Fruit fly (Drosophila melanogaster) whole organism, embryonic: ENCODE results near the gene Coq5.
A peak's percentile ranks its signal among the peaks of the same experiment; 100 is the strongest.

Experiments
- Ada2b ChIP-seq: fragments of 200-800 bp; sonication (Bioruptor generic); IDR thresholded peaks from 2 replicates; pipeline ENCODE4 v1.3.6; 2022; ENCODE audit warnings: missing biosample characterization, missing genetic modification characterization
- CG10431 ChIP-seq: fragments of 200-800 bp; sonication (Bioruptor generic); optimal IDR thresholded peaks from 3 replicates; lab custom pipeline; 2018; ENCODE audit warnings: missing biosample characterization, mild to moderate bottlenecking, missing genetic modification characterization
- CG12391 ChIP-seq: fragments of 200-800 bp; sonication (Bioruptor generic); optimal IDR thresholded peaks from 3 replicates; lab custom pipeline; 2018; ENCODE audit warnings: missing biosample characterization, mild to moderate bottlenecking, missing genetic modification characterization, moderate library complexity
- CG12769 ChIP-seq: fragments of 200-800 bp; sonication (Bioruptor generic); optimal IDR thresholded peaks from 2 replicates; lab custom pipeline; 2019; ENCODE audit warnings: missing biosample characterization, mild to moderate bottlenecking, missing genetic modification characterization, moderate library complexity
- CG13624 ChIP-seq: fragments of 200-800 bp; sonication (Bioruptor generic); optimal IDR thresholded peaks from 2 replicates; lab custom pipeline; 2016; ENCODE audit warnings: missing biosample characterization, missing genetic modification characterization
- CG15601 ChIP-seq: fragments of 200-800 bp; sonication (Bioruptor generic); optimal IDR thresholded peaks from 3 replicates; lab custom pipeline; 2019; ENCODE audit warnings: missing biosample characterization, mild to moderate bottlenecking, missing genetic modification characterization, moderate library complexity
- CG17186 ChIP-seq: fragments of 200-800 bp; sonication (Bioruptor generic); optimal IDR thresholded peaks from 3 replicates; lab custom pipeline; 2017; ENCODE audit warnings: missing biosample characterization, missing genetic modification reagents, missing genetic modification characterization
- CG17328 ChIP-seq: fragments of 200-800 bp; sonication (Bioruptor generic); IDR thresholded peaks from 2 replicates; pipeline ENCODE4 v1.3.6; 2022; ENCODE audit warnings: missing biosample characterization, missing genetic modification characterization
- CG17385 ChIP-seq: fragments of 200-800 bp; sonication (Bioruptor generic); optimal IDR thresholded peaks from 3 replicates; lab custom pipeline; 2018; ENCODE audit warnings: missing biosample characterization, mild to moderate bottlenecking, missing genetic modification characterization
- CG30431 ChIP-seq: fragments of 200-800 bp; sonication (Bioruptor generic); optimal IDR thresholded peaks from 2 replicates; lab custom pipeline; 2017; ENCODE audit warnings: missing biosample characterization, missing genetic modification characterization
- CG3163 ChIP-seq: fragments of 200-800 bp; sonication (Bioruptor generic); optimal IDR thresholded peaks from 3 replicates; lab custom pipeline; 2016; ENCODE audit warnings: missing biosample characterization, missing genetic modification characterization
- CG3281 ChIP-seq: fragments of 200-800 bp; sonication (Bioruptor generic); optimal IDR thresholded peaks from 3 replicates; lab custom pipeline; 2017; ENCODE audit warnings: missing biosample characterization, mild to moderate bottlenecking, missing genetic modification characterization
- CG33557 ChIP-seq: fragments of 200-800 bp; sonication (Bioruptor generic); optimal IDR thresholded peaks from 2 replicates; lab custom pipeline; 2019; ENCODE audit warnings: missing biosample characterization, mild to moderate bottlenecking, missing genetic modification characterization, moderate library complexity
- CG42726 ChIP-seq: fragments of 200-800 bp; sonication (Bioruptor generic); IDR thresholded peaks from 2 replicates; pipeline ENCODE4 v1.3.6; 2022; ENCODE audit warnings: missing biosample characterization, missing genetic modification characterization; ENCODE audit not compliant: partially characterized antibody
- CG4282 ChIP-seq: fragments of 200-800 bp; sonication (Bioruptor generic); optimal IDR thresholded peaks from 2 replicates; lab custom pipeline; 2016; ENCODE audit warnings: missing biosample characterization, missing genetic modification characterization
- CG5953 ChIP-seq: fragments of 200-800 bp; sonication (Bioruptor generic); IDR thresholded peaks from 2 replicates; pipeline ENCODE4 v1.3.6; 2022; ENCODE audit warnings: missing biosample characterization, missing genetic modification characterization
- CG6791 ChIP-seq: fragments of 200-800 bp; sonication (Bioruptor generic); IDR thresholded peaks from 3 replicates; pipeline ENCODE4 v1.3.6; 2022; ENCODE audit warnings: missing biosample characterization, missing genetic modification characterization; ENCODE audit not compliant: partially characterized antibody
- CG7745 ChIP-seq: fragments of 200-800 bp; sonication (Bioruptor generic); optimal IDR thresholded peaks from 2 replicates; lab custom pipeline; 2018; ENCODE audit warnings: missing biosample characterization, mild to moderate bottlenecking, missing genetic modification characterization, moderate library complexity
- CG8089 ChIP-seq: fragments of 200-800 bp; sonication (Bioruptor generic); optimal IDR thresholded peaks from 3 replicates; lab custom pipeline; 2016; ENCODE audit warnings: missing biosample characterization, missing genetic modification characterization
- Chrac-16 ChIP-seq: fragments of 200-800 bp; sonication (Bioruptor generic); optimal IDR thresholded peaks from 3 replicates; lab custom pipeline; 2016; ENCODE audit warnings: missing biosample characterization, missing genetic modification characterization
- CkIIα-i1 ChIP-seq: fragments of 200-800 bp; sonication (Bioruptor generic); IDR thresholded peaks from 2 replicates; pipeline ENCODE4 v1.3.6; 2022; ENCODE audit warnings: missing biosample characterization, missing genetic modification characterization
- CrebB ChIP-seq: fragments of 200-800 bp; sonication (Bioruptor generic); optimal IDR thresholded peaks from 3 replicates; lab custom pipeline; 2018; ENCODE audit warnings: missing biosample characterization, mild to moderate bottlenecking, missing genetic modification characterization
- ERR ChIP-seq: fragments of 200-800 bp; sonication (Bioruptor generic); optimal IDR thresholded peaks from 2 replicates; lab custom pipeline; 2016; ENCODE audit warnings: missing biosample characterization, missing genetic modification characterization
- Hmr ChIP-seq: fragments of 200-800 bp; sonication (Bioruptor generic); optimal IDR thresholded peaks from 3 replicates; lab custom pipeline; 2017; ENCODE audit warnings: mild to moderate bottlenecking, missing biosample characterization, missing genetic modification reagents, missing genetic modification characterization
- Lpt ChIP-seq: fragments of >200 bp; optimal IDR thresholded peaks from 2 replicates; lab custom pipeline; 2018; ENCODE audit warnings: missing biosample characterization, missing genetic modification characterization
- MESR4 ChIP-seq: fragments of 200-800 bp; sonication (Bioruptor generic); optimal IDR thresholded peaks from 2 replicates; lab custom pipeline; 2018; ENCODE audit warnings: missing biosample characterization, mild to moderate bottlenecking, missing genetic modification characterization, moderate library complexity
- Sry-δ ChIP-seq: fragments of 200-800 bp; sonication (Bioruptor generic); optimal IDR thresholded peaks from 2 replicates; lab custom pipeline; 2016; ENCODE audit warnings: missing biosample characterization, missing genetic modification characterization
- Ssrp ChIP-seq: fragments of 200-800 bp; sonication (Bioruptor generic); optimal IDR thresholded peaks from 2 replicates; lab custom pipeline; 2018; ENCODE audit warnings: missing biosample characterization, mild to moderate bottlenecking, missing genetic modification characterization, moderate library complexity
- bsh ChIP-seq, 2 experiments: fragments of 200-800 bp; sonication (Bioruptor generic); optimal IDR thresholded peaks; 2 replicates each; lab custom pipeline; 2017 to 2018; ENCODE audit warnings: mild to moderate bottlenecking in 2 of 2, missing biosample characterization in 2 of 2, missing genetic modification characterization in 2 of 2, moderate library complexity in 1 of 2
- dmrt11E ChIP-seq: fragments of 200-800 bp; sonication (Bioruptor generic); optimal IDR thresholded peaks from 3 replicates; lab custom pipeline; 2018; ENCODE audit warnings: missing biosample characterization, mild to moderate bottlenecking, missing genetic modification characterization, moderate library complexity
- dysf ChIP-seq: fragments of 200-800 bp; sonication (Bioruptor generic); IDR thresholded peaks from 3 replicates; pipeline ENCODE4 v1.3.6; 2022; ENCODE audit warnings: missing biosample characterization, missing genetic modification characterization
- esg ChIP-seq: fragments of 200-800 bp; sonication (Bioruptor generic); conservative IDR thresholded peaks from 2 replicates; pipeline ENCODE4 v1.3.6; 2022; ENCODE audit warnings: missing biosample characterization, missing genetic modification characterization
- eve ChIP-seq, 2 experiments: fragments of >200 bp; optimal IDR thresholded peaks; 2 replicates each; lab custom pipeline; 2017; ENCODE audit warnings: missing biosample characterization in 2 of 2, missing genetic modification characterization in 2 of 2
- gcm ChIP-seq: fragments of 200-800 bp; sonication (Bioruptor generic); optimal IDR thresholded peaks from 2 replicates; lab custom pipeline; 2019; ENCODE audit warnings: missing biosample characterization, mild to moderate bottlenecking, missing genetic modification characterization, moderate library complexity
- hth ChIP-seq: fragments of >200 bp; optimal IDR thresholded peaks from 2 replicates; lab custom pipeline; 2017; ENCODE audit warnings: inconsistent platforms
- ind ChIP-seq: fragments of 200-800 bp; sonication (Bioruptor generic); optimal IDR thresholded peaks from 3 replicates; lab custom pipeline; 2016; ENCODE audit warnings: missing biosample characterization, missing genetic modification characterization
- nau ChIP-seq: fragments of 200-800 bp; sonication (Bioruptor generic); optimal IDR thresholded peaks from 3 replicates; lab custom pipeline; 2017; ENCODE audit warnings: missing biosample characterization, mild to moderate bottlenecking, missing genetic modification characterization, missing genetic modification reagents
- nerfin-1 ChIP-seq: fragments of 200-800 bp; sonication (Bioruptor generic); optimal IDR thresholded peaks from 3 replicates; lab custom pipeline; 2019; ENCODE audit warnings: missing biosample characterization, mild to moderate bottlenecking, missing genetic modification characterization, moderate library complexity
- odd ChIP-seq: fragments of 200-800 bp; sonication (Bioruptor generic); optimal IDR thresholded peaks from 2 replicates; lab custom pipeline; 2017; ENCODE audit warnings: missing biosample characterization, mild to moderate bottlenecking, missing genetic modification characterization
- ranshi ChIP-seq: fragments of 200-800 bp; sonication (Bioruptor generic); IDR thresholded peaks from 2 replicates; pipeline ENCODE4 v1.3.6; 2022; ENCODE audit warnings: missing biosample characterization, missing genetic modification characterization
- ro ChIP-seq: fragments of 200-800 bp; sonication (Bioruptor generic); IDR thresholded peaks from 2 replicates; pipeline ENCODE4 v1.3.6; 2022; ENCODE audit warnings: missing biosample characterization, missing genetic modification characterization
- row ChIP-seq: fragments of 200-800 bp; sonication (Bioruptor generic); IDR thresholded peaks from 3 replicates; pipeline ENCODE4 v1.3.6; 2022; ENCODE audit warnings: missing biosample characterization, missing genetic modification characterization
- slou ChIP-seq: fragments of 200-800 bp; sonication (Bioruptor generic); optimal IDR thresholded peaks from 3 replicates; lab custom pipeline; 2016; ENCODE audit warnings: missing biosample characterization, missing genetic modification characterization
- tin ChIP-seq: fragments of 200-800 bp; sonication (Bioruptor generic); optimal IDR thresholded peaks from 3 replicates; lab custom pipeline; 2016; ENCODE audit warnings: missing biosample characterization, missing genetic modification characterization
- trh ChIP-seq: fragments of 200-800 bp; sonication (Bioruptor generic); optimal IDR thresholded peaks from 2 replicates; lab custom pipeline; 2016; ENCODE audit warnings: missing biosample characterization, missing genetic modification characterization
- unpg ChIP-seq: fragments of 200-800 bp; sonication (Bioruptor generic); optimal IDR thresholded peaks from 3 replicates; lab custom pipeline; 2018; ENCODE audit warnings: missing biosample characterization, mild to moderate bottlenecking, missing genetic modification characterization, moderate library complexity
- wor ChIP-seq: fragments of 200-800 bp; sonication (Bioruptor generic); IDR thresholded peaks from 2 replicates; pipeline ENCODE4 v1.3.6; 2022; ENCODE audit warnings: missing biosample characterization, missing genetic modification characterization
- yki ChIP-seq: fragments of >200 bp; optimal IDR thresholded peaks from 3 replicates; lab custom pipeline; 2018
- zen2 ChIP-seq: fragments of 200-800 bp; sonication (Bioruptor generic); IDR thresholded peaks from 3 replicates; pipeline ENCODE4 v1.3.6; 2022; ENCODE audit warnings: missing biosample characterization, missing genetic modification characterization; ENCODE audit not compliant: partially characterized antibody

Coq5 gene

dm6 chrX:13233811-13234737, 39.7 kb upstream of the Coq5 start:
- TF ChIP-seq CG17385 (GFP tag; lab: Kevin White, UChicago), result peak; percentile 69
- TF ChIP-seq ERR (GFP tag; lab: Kevin White, UChicago), result peak; percentile 59
- TF ChIP-seq trh, result peak; percentile 73
- TF ChIP-seq Sry-δ (GFP tag; lab: Kevin White, UChicago), result peak; percentile 55
- peak; percentile 89 for TF ChIP-seq row (GFP tag; lab: Robert Waterston, UW)
- no peak for TF ChIP-seq Lpt (GFP tag; lab: Kevin White, UChicago)
- peak; percentile 39; the same call in 1 of the 2 replicates for TF ChIP-seq CG5953 (GFP tag; lab: Robert Waterston, UW)
- peak; percentile 81 for TF ChIP-seq unpg (GFP tag; lab: Kevin White, UChicago)
- peak; percentile 81 for TF ChIP-seq CG15601
- peak; percentile 83 for TF ChIP-seq CG30431 (GFP tag; lab: Kevin White, UChicago)
- peak; percentile 63 for TF ChIP-seq ind (GFP tag; lab: Kevin White, UChicago)
- no peak for TF ChIP-seq CG4282 (GFP tag; lab: Kevin White, UChicago)
- peak; percentile 87 for TF ChIP-seq tin (GFP tag; lab: Kevin White, UChicago)
- TF ChIP-seq CG17328 (GFP tag; lab: Robert Waterston, UW), result peak; percentile 90
- TF ChIP-seq CG17186 (GFP tag; lab: Kevin White, UChicago), result peak; percentile 16
- peak; percentile 44 for TF ChIP-seq esg (GFP tag; lab: Robert Waterston, UW)
- TF ChIP-seq hth (lab: Kevin White, UChicago), result no peak
- peak; percentile 96 for TF ChIP-seq dmrt11E (tag; lab: Kevin White, UChicago)
- TF ChIP-seq Ssrp (tag; lab: Kevin White, UChicago), result peak; percentile 80
- peak; percentile 74; the same call in 2 of the 3 replicates for TF ChIP-seq dysf (GFP tag; lab: Robert Waterston, UW)
- TF ChIP-seq eve (GFP tag; optimal IDR thresholded peaks at IDR 0.05; lab: Kevin White, UChicago), result peak; percentile 74 to 94
- TF ChIP-seq CG3163, result peak; percentile 55
- TF ChIP-seq CG7745 (tag; lab: Kevin White, UChicago), result peak; percentile 44
- peak; percentile 94 for TF ChIP-seq CG33557 (GFP tag; lab: Kevin White, UChicago)
- TF ChIP-seq CG10431 (GFP tag; lab: Kevin White, UChicago), result peak; percentile 29
- TF ChIP-seq Chrac-16 (GFP tag; lab: Kevin White, UChicago), result peak; percentile 84
- TF ChIP-seq Hmr (GFP tag; lab: Kevin White, UChicago), result peak; percentile 38
- peak; percentile 78 for TF ChIP-seq ranshi
- peak; percentile 86 for TF ChIP-seq nerfin-1 (tag; lab: Kevin White, UChicago)
- peak; percentile 87 for TF ChIP-seq CG12391 (tag; lab: Kevin White, UChicago)
- TF ChIP-seq CG8089 (GFP tag; lab: Kevin White, UChicago), result peak; percentile 73
- TF ChIP-seq CG12769 (tag; lab: Kevin White, UChicago), result peak; percentile 80
- peak; percentile 46 for TF ChIP-seq odd
- peak; percentile 47 for TF ChIP-seq wor
- TF ChIP-seq bsh (GFP tag; optimal IDR thresholded peaks at IDR 0.05; lab: Kevin White, UChicago), result peak; percentile 35 to 84
- no peak for TF ChIP-seq zen2 (GFP tag; lab: Robert Waterston, UW)
- TF ChIP-seq CG42726 (GFP tag; lab: Robert Waterston, UW), result no peak
- peak; percentile 84 for TF ChIP-seq Ada2b (GFP tag; lab: Robert Waterston, UW)
- no peak for TF ChIP-seq CG6791 (GFP tag; lab: Robert Waterston, UW)
- TF ChIP-seq nau (GFP tag; lab: Kevin White, UChicago), result peak; percentile 37
- no peak for TF ChIP-seq CkIIα-i1 (GFP tag; lab: Robert Waterston, UW)
- TF ChIP-seq CG3281, result peak; percentile 64
- TF ChIP-seq MESR4 (GFP tag; lab: Kevin White, UChicago), result no peak
- no peak for TF ChIP-seq yki (lab: Kevin White, UChicago)
- TF ChIP-seq CrebB, result peak; percentile 55
- TF ChIP-seq slou (GFP tag; lab: Kevin White, UChicago), result peak; percentile 77
- peak; percentile 83 for TF ChIP-seq CG13624
- peak; percentile 74 for TF ChIP-seq gcm
- TF ChIP-seq ro, result peak; percentile 64; the same call in 1 of the 2 replicates
